Worm (Caenorhabditis elegans) whole organism, mixed stage, embryonic: ENCODE results near the gene C05D9.3.

Experiments
- ces-1 ChIP-seq: fragments of 150-350 bp; optimal IDR thresholded peaks from 2 replicates; lab custom pipeline; 2014; ENCODE audit warnings: missing biosample characterization, missing genetic modification reagents, missing genetic modification characterization
- drap-1 ChIP-seq: fragments of 200-800 bp; sonication (Bioruptor generic); optimal IDR thresholded peaks from 3 replicates; lab custom pipeline; 2018; ENCODE audit warnings: mild to moderate bottlenecking, missing genetic modification characterization, missing compliant biosample characterization
- hlh-1 ChIP-seq: fragments of 150-350 bp; optimal IDR thresholded peaks from 2 replicates; lab custom pipeline; 2014; ENCODE audit warnings: missing biosample characterization, missing genetic modification reagents, missing genetic modification characterization
- nhr-237 ChIP-seq: fragments of 150-350 bp; optimal IDR thresholded peaks from 2 replicates; lab custom pipeline; 2014; ENCODE audit warnings: missing biosample characterization, missing genetic modification characterization
- nhr-28 ChIP-seq: fragments of 150-350 bp; optimal IDR thresholded peaks from 2 replicates; lab custom pipeline; 2014; ENCODE audit warnings: missing biosample characterization, missing genetic modification characterization
- nhr-76 ChIP-seq: sonication (generic microtip); optimal IDR thresholded peaks from 2 replicates; lab custom pipeline; 2017; ENCODE audit warnings: missing biosample characterization, missing genetic modification characterization
- pha-4 ChIP-seq: fragments of 150-350 bp; optimal IDR thresholded peaks from 2 replicates; lab custom pipeline; 2018; ENCODE audit warnings: missing biosample characterization, missing genetic modification reagents, missing genetic modification characterization
- sptf-1 ChIP-seq: sonication (generic microtip); optimal IDR thresholded peaks from 2 replicates; lab custom pipeline; 2017; ENCODE audit warnings: mild to moderate bottlenecking, missing genetic modification characterization, moderate library complexity, missing compliant biosample characterization
- unc-39 ChIP-seq: fragments of 150-350 bp; optimal IDR thresholded peaks from 2 replicates; lab custom pipeline; 2014; ENCODE audit warnings: missing biosample characterization, missing genetic modification characterization
- unc-62 ChIP-seq: fragments of 150-350 bp; optimal IDR thresholded peaks from 2 replicates; lab custom pipeline; 2014; ENCODE audit warnings: missing biosample characterization, missing genetic modification reagents, missing genetic modification characterization
- ztf-11 ChIP-seq: fragments of 150-350 bp; optimal IDR thresholded peaks from 2 replicates; lab custom pipeline; 2014; ENCODE audit warnings: missing biosample characterization, missing genetic modification characterization

DNA sequence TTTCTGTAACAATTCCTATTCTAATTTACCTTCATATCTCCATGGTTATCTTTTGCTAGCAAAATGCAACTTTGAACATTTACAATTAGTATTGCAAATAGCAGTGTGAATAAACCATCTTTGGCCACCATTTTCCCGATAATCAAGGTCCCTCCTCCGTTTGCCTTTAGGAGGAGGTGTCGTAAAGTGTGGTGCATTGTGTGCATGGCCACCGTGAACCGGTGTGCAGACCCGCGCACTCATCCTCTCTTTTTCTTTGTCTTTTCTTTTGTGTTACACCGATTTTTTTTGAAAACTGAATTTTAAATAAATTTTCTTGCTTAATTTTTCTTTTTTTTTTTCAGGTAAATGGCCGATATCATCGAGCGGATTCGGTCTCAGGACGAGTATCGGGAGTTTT, 14.9 kb upstream of the C05D9.3 start, which contains the start of the genes pigx-1 and rme-6:
- TF ChIP-seq nhr-237 (tag; lab: Kevin White, UChicago) (no peak), sptf-1 (tag; lab: Kevin White, UChicago) (no peak), nhr-28 (no peak), unc-39 (tag; lab: Kevin White, UChicago) (no peak), hlh-1 (tag; lab: Kevin White, UChicago) (no peak), ztf-11 (no peak), ces-1 (peak; percentile 8), nhr-76 (tag; lab: Kevin White, UChicago) (no peak), drap-1 (GFP tag; lab: Kevin White, UChicago) (no peak), unc-62 (GFP tag; lab: Kevin White, UChicago) (no peak), pha-4 (tag; lab: Kevin White, UChicago) (no peak)
